Fruit fly (Drosophila melanogaster) whole organism, embryonic: ENCODE data around the gene HipHop.

Experiments
- Awh ChIP-seq: fragments of 200-800 bp; sonication (Bioruptor generic); IDR thresholded peaks from 2 replicates; pipeline ENCODE4, ENCODE4 v1.3.6; 2022; ENCODE audit warnings: missing biosample characterization, missing genetic modification characterization
- CG10543 ChIP-seq: fragments of 200-800 bp; sonication (Bioruptor generic); optimal IDR thresholded peaks from 3 replicates; lab custom pipeline; 2017; ENCODE audit warnings: missing biosample characterization, mild to moderate bottlenecking, missing genetic modification characterization, moderate library complexity
- CG11504 ChIP-seq: fragments of 200-800 bp; sonication (Bioruptor generic); optimal IDR thresholded peaks from 3 replicates; lab custom pipeline; 2019; ENCODE audit warnings: missing biosample characterization, mild to moderate bottlenecking, missing genetic modification characterization, moderate library complexity
- CG12155 ChIP-seq: fragments of 200-800 bp; sonication (Bioruptor generic); optimal IDR thresholded peaks from 3 replicates; lab custom pipeline; 2016; ENCODE audit warnings: missing biosample characterization, missing genetic modification characterization
- CG13296 ChIP-seq: fragments of 200-800 bp; sonication (Bioruptor generic); optimal IDR thresholded peaks from 3 replicates; lab custom pipeline; 2018; ENCODE audit warnings: missing biosample characterization, mild to moderate bottlenecking, missing genetic modification characterization
- CG16779 ChIP-seq: fragments of 200-800 bp; sonication (Bioruptor generic); IDR thresholded peaks from 2 replicates; pipeline ENCODE4 v1.3.6; 2022; ENCODE audit warnings: missing biosample characterization, missing genetic modification characterization
- CG17359 ChIP-seq: fragments of 200-800 bp; sonication (Bioruptor generic); optimal IDR thresholded peaks from 3 replicates; lab custom pipeline; 2018; ENCODE audit warnings: missing biosample characterization, mild to moderate bottlenecking, missing genetic modification characterization, moderate library complexity
- CG17912 ChIP-seq: fragments of 200-800 bp; sonication (Bioruptor generic); optimal IDR thresholded peaks from 2 replicates; lab custom pipeline; 2018; ENCODE audit warnings: missing biosample characterization, mild to moderate bottlenecking, missing genetic modification characterization
- CG18011 ChIP-seq: fragments of 200-800 bp; sonication (Bioruptor generic); optimal IDR thresholded peaks from 2 replicates; lab custom pipeline; 2017; ENCODE audit warnings: missing biosample characterization, missing genetic modification characterization, mild to moderate bottlenecking, moderate library complexity, missing genotype
- CG2875 ChIP-seq: fragments of 200-800 bp; sonication (Bioruptor generic); optimal IDR thresholded peaks from 2 replicates; lab custom pipeline; 2017; ENCODE audit warnings: missing biosample characterization, mild to moderate bottlenecking, missing genetic modification characterization, missing genetic modification reagents
- CG32767 ChIP-seq: fragments of 200-800 bp; sonication (Bioruptor generic); IDR thresholded peaks from 2 replicates; pipeline ENCODE4 v1.3.6; 2022; ENCODE audit warnings: missing biosample characterization, missing genetic modification characterization
- CG3281 ChIP-seq: fragments of 200-800 bp; sonication (Bioruptor generic); optimal IDR thresholded peaks from 3 replicates; lab custom pipeline; 2017; ENCODE audit warnings: missing biosample characterization, mild to moderate bottlenecking, missing genetic modification characterization
- CG42726 ChIP-seq: fragments of 200-800 bp; sonication (Bioruptor generic); IDR thresholded peaks from 2 replicates; pipeline ENCODE4 v1.3.6; 2022; ENCODE audit warnings: missing biosample characterization, missing genetic modification characterization; ENCODE audit not compliant: partially characterized antibody
- CG4282 ChIP-seq: fragments of 200-800 bp; sonication (Bioruptor generic); optimal IDR thresholded peaks from 2 replicates; lab custom pipeline; 2016; ENCODE audit warnings: missing biosample characterization, missing genetic modification characterization
- CG5180 ChIP-seq: fragments of 200-800 bp; sonication (Bioruptor generic); optimal IDR thresholded peaks from 3 replicates; lab custom pipeline; 2017; ENCODE audit warnings: missing biosample characterization, missing genetic modification characterization, mild to moderate bottlenecking, moderate library complexity, missing genetic modification reagents
- CG7556 ChIP-seq: fragments of 200-800 bp; sonication (Bioruptor generic); optimal IDR thresholded peaks from 2 replicates; lab custom pipeline; 2017; ENCODE audit warnings: missing biosample characterization, mild to moderate bottlenecking, missing genetic modification characterization
- CG7987 ChIP-seq: fragments of 200-800 bp; sonication (Bioruptor generic); optimal IDR thresholded peaks from 2 replicates; lab custom pipeline; 2018; ENCODE audit warnings: missing biosample characterization, mild to moderate bottlenecking, missing genetic modification characterization, moderate library complexity
- CG8290 ChIP-seq, 3 experiments: fragments of 200-800 bp; sonication (Bioruptor generic); optimal IDR thresholded peaks; 2 replicates each; lab custom pipeline; 2016 to 2019; ENCODE audit warnings: missing biosample characterization in 3 of 3, missing genetic modification characterization in 3 of 3, mild to moderate bottlenecking in 2 of 3, moderate library complexity in 1 of 3
- CG8478 ChIP-seq: fragments of >200 bp; optimal IDR thresholded peaks from 2 replicates; lab custom pipeline; 2018
- CG8765 ChIP-seq: fragments of 200-800 bp; sonication (Bioruptor generic); IDR thresholded peaks from 2 replicates; pipeline ENCODE4 v1.3.6; 2022; ENCODE audit warnings: missing biosample characterization, missing genetic modification characterization
- D19A ChIP-seq: fragments of 200-800 bp; optimal IDR thresholded peaks from 3 replicates; lab custom pipeline; 2019; ENCODE audit warnings: missing biosample characterization, mild to moderate bottlenecking, missing genetic modification characterization, moderate library complexity
- Dad ChIP-seq: fragments of 200-800 bp; sonication (Bioruptor generic); optimal IDR thresholded peaks from 3 replicates; lab custom pipeline; 2016; ENCODE audit warnings: missing biosample characterization, missing genetic modification characterization
- Dref ChIP-seq: fragments of 200-800 bp; sonication (Bioruptor generic); IDR thresholded peaks from 2 replicates; pipeline ENCODE4 v1.3.6; 2022; ENCODE audit warnings: missing biosample characterization, missing genetic modification characterization
- Hr3 ChIP-seq: fragments of 200-800 bp; sonication (Bioruptor generic); optimal IDR thresholded peaks from 3 replicates; lab custom pipeline; 2016; ENCODE audit warnings: missing biosample characterization, missing genetic modification characterization
- Hr51 ChIP-seq, 2 experiments: fragments of 200-800 bp; sonication (Bioruptor generic); optimal IDR thresholded peaks; 2 replicates in 1 of 2; 3 replicates in 1 of 2; lab custom pipeline; 2016 to 2018; ENCODE audit warnings: missing biosample characterization in 2 of 2, missing genetic modification characterization in 2 of 2, mild to moderate bottlenecking in 1 of 2, moderate library complexity in 1 of 2
- Max ChIP-seq: fragments of 200-800 bp; sonication (Bioruptor generic); optimal IDR thresholded peaks from 2 replicates; lab custom pipeline; 2016; ENCODE audit warnings: missing biosample characterization, mild to moderate bottlenecking, missing genetic modification characterization
- Med ChIP-seq: fragments of 200-800 bp; sonication (Bioruptor generic); peaks from one replicate; lab custom pipeline; 2016; ENCODE audit warnings: missing biosample characterization, missing genetic modification characterization, mild to moderate bottlenecking, inconsistent platforms, moderate library complexity
- Meics ChIP-seq: fragments of 200-800 bp; sonication (Bioruptor generic); optimal IDR thresholded peaks from 2 replicates; lab custom pipeline; 2017; ENCODE audit warnings: missing biosample characterization, mild to moderate bottlenecking, missing genetic modification characterization
- Mes4 ChIP-seq: fragments of 200-800 bp; sonication (Bioruptor generic); optimal IDR thresholded peaks from 2 replicates; lab custom pipeline; 2016; ENCODE audit warnings: missing biosample characterization, missing genetic modification characterization
- NC2α ChIP-seq: fragments of 200-800 bp; sonication (Bioruptor generic); optimal IDR thresholded peaks from 2 replicates; lab custom pipeline; 2016; ENCODE audit warnings: missing biosample characterization, missing genetic modification characterization
- Vsx1 ChIP-seq: fragments of 200-800 bp; sonication (Bioruptor generic); optimal IDR thresholded peaks from 2 replicates; lab custom pipeline; 2017; ENCODE audit warnings: missing biosample characterization, mild to moderate bottlenecking, missing genetic modification characterization, missing genetic modification reagents
- bab2 ChIP-seq: fragments of 200-800 bp; sonication (Bioruptor generic); optimal IDR thresholded peaks from 2 replicates; lab custom pipeline; 2016; ENCODE audit warnings: missing biosample characterization, missing genetic modification characterization
- cwo ChIP-seq: fragments of 200-800 bp; sonication (Bioruptor generic); optimal IDR thresholded peaks from 3 replicates; lab custom pipeline; 2017; ENCODE audit warnings: missing biosample characterization, missing genetic modification characterization, mild to moderate bottlenecking, moderate library complexity, missing genetic modification reagents
- da ChIP-seq: fragments of 200-800 bp; sonication (Bioruptor generic); optimal IDR thresholded peaks from 2 replicates; lab custom pipeline; 2016; ENCODE audit warnings: missing biosample characterization, missing genetic modification characterization
- gro ChIP-seq: fragments of 200-800 bp; sonication (Bioruptor generic); optimal IDR thresholded peaks from 2 replicates; lab custom pipeline; 2016; ENCODE audit warnings: missing biosample characterization, missing genetic modification characterization
- hkb ChIP-seq, 2 experiments: fragments of 200-800 bp in 1 of 2; fragments of >200 bp in 1 of 2; sonication (Bioruptor generic) in 1 of 2; IDR thresholded peaks in 1 of 2; optimal IDR thresholded peaks in 1 of 2; 2 replicates each; pipeline versions ENCODE4 v1.3.6 to Lab custom; 2017 to 2022; ENCODE audit warnings: missing biosample characterization in 1 of 2, missing genetic modification characterization in 1 of 2
- klu ChIP-seq: fragments of 200-800 bp; sonication (Bioruptor generic); IDR thresholded peaks from 2 replicates; pipeline ENCODE4 v1.3.6; 2022; ENCODE audit warnings: missing biosample characterization, missing genetic modification characterization
- lab ChIP-seq: fragments of 200-800 bp; sonication (Bioruptor generic); optimal IDR thresholded peaks from 3 replicates; lab custom pipeline; 2017; ENCODE audit warnings: missing biosample characterization, missing genetic modification characterization, mild to moderate bottlenecking, moderate library complexity, missing genetic modification reagents
- lola ChIP-seq, 3 experiments: fragments of >200 bp in 2 of 3; fragments of 200-800 bp in 1 of 3; sonication (Bioruptor generic) in 1 of 3; optimal IDR thresholded peaks; 2 replicates each; lab custom pipeline; 2017 to 2019; ENCODE audit warnings: missing biosample characterization in 3 of 3, missing genetic modification characterization in 3 of 3, mild to moderate bottlenecking in 1 of 3, moderate library complexity in 1 of 3
- onecut ChIP-seq: fragments of 200-800 bp; sonication (Bioruptor generic); IDR thresholded peaks from 2 replicates; pipeline ENCODE4 v1.3.6; 2022; ENCODE audit warnings: missing biosample characterization, missing genetic modification characterization
- pho ChIP-seq: fragments of 200-800 bp; sonication (Bioruptor generic); optimal IDR thresholded peaks from 2 replicates; lab custom pipeline; 2016; ENCODE audit warnings: missing biosample characterization, missing genetic modification characterization
- pum ChIP-seq: fragments of 200-800 bp; sonication (Bioruptor generic); optimal IDR thresholded peaks from 2 replicates; lab custom pipeline; 2016; ENCODE audit warnings: missing biosample characterization, missing genetic modification characterization
- ranshi ChIP-seq: fragments of 200-800 bp; sonication (Bioruptor generic); IDR thresholded peaks from 2 replicates; pipeline ENCODE4 v1.3.6; 2022; ENCODE audit warnings: missing biosample characterization, missing genetic modification characterization
- sd ChIP-seq: fragments of 200-800 bp; sonication (Bioruptor generic); optimal IDR thresholded peaks from 3 replicates; lab custom pipeline; 2018; ENCODE audit warnings: missing biosample characterization, mild to moderate bottlenecking, missing genetic modification characterization, moderate library complexity
- sisA ChIP-seq: fragments of 200-800 bp; sonication (Bioruptor generic); IDR thresholded peaks from 2 replicates; pipeline ENCODE4 v1.3.6; 2022; ENCODE audit warnings: missing biosample characterization, missing genetic modification characterization
- ssp ChIP-seq: fragments of 200-800 bp; sonication (Bioruptor generic); IDR thresholded peaks from 2 replicates; pipeline ENCODE4 v1.3.6; 2022; ENCODE audit warnings: missing biosample characterization, missing genetic modification characterization
- stwl ChIP-seq: fragments of 200-800 bp; sonication (Bioruptor generic); optimal IDR thresholded peaks from 3 replicates; lab custom pipeline; 2018; ENCODE audit warnings: missing biosample characterization, mild to moderate bottlenecking, missing genetic modification characterization, moderate library complexity
- tap ChIP-seq: fragments of 200-800 bp; optimal IDR thresholded peaks from 3 replicates; lab custom pipeline; 2019; ENCODE audit warnings: missing biosample characterization, mild to moderate bottlenecking, missing genetic modification characterization, moderate library complexity

The HipHop gene

DNA sequence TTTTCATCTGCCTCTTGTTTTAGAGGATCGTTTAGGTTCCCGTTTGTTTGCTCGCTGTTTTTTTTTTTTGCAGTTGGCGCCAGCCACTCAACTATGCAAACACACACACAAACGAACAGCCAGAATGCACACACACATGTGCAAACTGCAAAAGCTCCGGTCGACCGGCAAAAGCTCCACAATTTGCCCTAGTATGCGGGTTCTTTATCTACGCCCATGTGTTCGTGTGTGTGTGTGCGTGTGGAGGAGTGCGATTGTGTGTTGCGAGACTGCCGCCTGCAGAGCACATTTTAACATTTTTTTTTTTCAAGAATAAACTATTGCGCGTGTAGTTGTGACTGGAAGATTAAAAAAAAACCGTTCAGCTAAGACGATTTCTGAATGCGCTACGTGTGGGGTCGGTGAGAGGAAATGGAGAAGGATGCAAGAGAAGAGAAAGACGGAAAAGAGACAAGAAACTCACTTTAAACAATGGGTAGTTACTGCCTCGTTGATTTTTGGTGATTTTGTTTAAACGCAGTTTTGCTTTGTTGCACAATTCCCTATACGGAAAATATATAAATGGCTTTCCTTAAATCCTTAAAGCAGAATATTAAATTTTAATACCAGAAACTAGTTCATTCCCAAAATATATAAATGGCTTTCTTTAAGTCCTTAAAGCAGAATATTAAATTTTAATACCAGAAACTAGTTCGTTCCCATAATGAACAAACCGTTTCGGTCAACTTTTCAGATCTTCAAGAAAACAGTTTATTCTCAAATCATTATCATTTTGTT lies 29.6 kb upstream of the HipHop start (continued):
- TF ChIP-seq CG4282, result no peak
- peak in 1 of 3 experiments; percentile 46 for TF ChIP-seq lola (GFP tag; optimal IDR thresholded peaks at IDR 0.05; lab: Kevin White, UChicago)
- TF ChIP-seq tap (tag; lab: Kevin White, UChicago), result peak; percentile 4
- peak; percentile 19 for TF ChIP-seq CG5180 (GFP tag; lab: Kevin White, UChicago)
- TF ChIP-seq CG11504 (tag; lab: Kevin White, UChicago), result peak; percentile 64
- no peak for TF ChIP-seq da (GFP tag; lab: Kevin White, UChicago)
- no peak for TF ChIP-seq hkb (optimal IDR thresholded peaks at IDR 0.05; lab: Kevin White, UChicago)
- no peak for TF ChIP-seq hkb (GFP tag; IDR thresholded peaks at IDR 0.05; lab: Robert Waterston, UW)
- TF ChIP-seq CG18011 (GFP tag; lab: Kevin White, UChicago), result no peak
- no peak for TF ChIP-seq Max (GFP tag; lab: Kevin White, UChicago)
- TF ChIP-seq bab2 (GFP tag; lab: Kevin White, UChicago), result peak; percentile 32
- TF ChIP-seq sd (tag; lab: Kevin White, UChicago), result peak; percentile 82
- TF ChIP-seq Awh (GFP tag; lab: Robert Waterston, UW), result no peak
- no peak for TF ChIP-seq Mes4 (GFP tag; lab: Kevin White, UChicago)
- no peak for TF ChIP-seq Vsx1 (GFP tag; lab: Kevin White, UChicago)
- peak in 1 of 2 experiments; percentile 64 for TF ChIP-seq Hr51 (GFP tag; optimal IDR thresholded peaks at IDR 0.05; lab: Kevin White, UChicago)
- no peak for TF ChIP-seq CG16779 (GFP tag; lab: Robert Waterston, UW)
- no peak for TF ChIP-seq CG42726 (GFP tag; lab: Robert Waterston, UW)
- TF ChIP-seq ssp, result no peak
- peak; percentile 31 for TF ChIP-seq CG7987 (GFP tag; lab: Kevin White, UChicago)
- TF ChIP-seq gro (GFP tag; lab: Kevin White, UChicago), result no peak
- TF ChIP-seq ranshi, result no peak; the same call in 1 of the 2 replicates
- TF ChIP-seq Dad (GFP tag; lab: Kevin White, UChicago), result peak; percentile 19
- TF ChIP-seq CG17912, result peak; percentile 41
- TF ChIP-seq stwl (tag; lab: Kevin White, UChicago), result no peak
- peak; percentile 6 for TF ChIP-seq CG12155 (GFP tag; lab: Kevin White, UChicago)
- TF ChIP-seq CG8290 (GFP tag; optimal IDR thresholded peaks at IDR 0.05; lab: Kevin White, UChicago), result no peak
- TF ChIP-seq CG8290 (tag; optimal IDR thresholded peaks at IDR 0.05; lab: Kevin White, UChicago), result peak in 1 of 2 experiments; percentile 24
- TF ChIP-seq CG7556, result peak; percentile 52
- peak; percentile 92 for TF ChIP-seq Med (GFP tag; lab: Kevin White, UChicago)
- no peak for TF ChIP-seq CG8478
- no peak for TF ChIP-seq CG2875 (GFP tag; lab: Kevin White, UChicago)
- peak; percentile 54 for TF ChIP-seq CG17359 (tag; lab: Kevin White, UChicago)
- TF ChIP-seq CG8765 (GFP tag; lab: Robert Waterston, UW), result no peak
- peak; percentile 55 for TF ChIP-seq Meics (GFP tag; lab: Kevin White, UChicago)
- peak; percentile 12 for TF ChIP-seq CG10543 (GFP tag; lab: Kevin White, UChicago)
- TF ChIP-seq klu (GFP tag; lab: Robert Waterston, UW), result no peak
- TF ChIP-seq cwo (GFP tag; lab: Kevin White, UChicago), result peak; percentile 64
- TF ChIP-seq pho, result peak; percentile 20
- peak; percentile 12 for TF ChIP-seq lab (GFP tag; lab: Kevin White, UChicago)
- no peak for TF ChIP-seq Dref (GFP tag; lab: Robert Waterston, UW)
- TF ChIP-seq CG3281 (GFP tag; lab: Kevin White, UChicago), result peak; percentile 57
- TF ChIP-seq pum (GFP tag; lab: Kevin White, UChicago), result peak; percentile 12
- TF ChIP-seq Hr3 (GFP tag; lab: Kevin White, UChicago), result peak; percentile 38
- TF ChIP-seq sisA (GFP tag; lab: Robert Waterston, UW), result peak; percentile 35; the same call in 1 of the 2 replicates
- TF ChIP-seq NC2α (GFP tag; lab: Kevin White, UChicago), result no peak
- peak; percentile 12 for TF ChIP-seq CG13296 (GFP tag; lab: Kevin White, UChicago)
- TF ChIP-seq CG32767 (GFP tag; lab: Robert Waterston, UW), result no peak
- peak; percentile 31 for TF ChIP-seq D19A (tag; lab: Kevin White, UChicago)
- TF ChIP-seq onecut, result no peak
